Worm (Caenorhabditis elegans) whole organism, L4 larva: ENCODE results near the gene Y82E9BR.10.
"Not testable (repeated sequence)": the region's sequence is repeated elsewhere in the genome, so short reads cannot be mapped to it uniquely, and the experiment has no call there.

Experiments used
- daf-12 ChIP-seq: fragments of 150-350 bp; optimal IDR thresholded peaks from 2 replicates; lab custom pipeline; 2014; ENCODE audit warnings: missing biosample characterization, missing genetic modification reagents, missing genetic modification characterization
- rbr-2 ChIP-seq: sonication (generic microtip); optimal IDR thresholded peaks from 2 replicates; lab custom pipeline; 2016; ENCODE audit warnings: missing genotype, missing genetic modification characterization, missing compliant biosample characterization
- spr-1 ChIP-seq: sonication (generic microtip); optimal IDR thresholded peaks from 2 replicates; lab custom pipeline; 2016; ENCODE audit warnings: mild to moderate bottlenecking, missing genetic modification characterization, missing compliant biosample characterization
- unc-39 ChIP-seq: sonication (generic microtip); optimal IDR thresholded peaks from 2 replicates; lab custom pipeline; 2017; ENCODE audit warnings: missing biosample characterization, missing genetic modification characterization
- zip-11 ChIP-seq: fragments of 200-800 bp; sonication (Bioruptor generic); IDR thresholded peaks from 2 replicates; pipeline ENCODE4 v1.3.6; 2022; ENCODE audit warnings: missing genetic modification characterization, missing compliant biosample characterization

ce11 chrIII:1420357-1420814 is 45.0 kb upstream of the Y82E9BR.10 start:
- not testable (repeated sequence) for TF ChIP-seq unc-39 (tag; lab: Kevin White, UChicago); zip-11 (GFP tag; lab: Robert Waterston, UW); rbr-2 (tag; lab: Kevin White, UChicago); daf-12; spr-1 (tag; lab: Kevin White, UChicago)
